Worm (Caenorhabditis elegans): ENCODE results near the gene K10D6.4.

Gene K10D6.4

DNA sequence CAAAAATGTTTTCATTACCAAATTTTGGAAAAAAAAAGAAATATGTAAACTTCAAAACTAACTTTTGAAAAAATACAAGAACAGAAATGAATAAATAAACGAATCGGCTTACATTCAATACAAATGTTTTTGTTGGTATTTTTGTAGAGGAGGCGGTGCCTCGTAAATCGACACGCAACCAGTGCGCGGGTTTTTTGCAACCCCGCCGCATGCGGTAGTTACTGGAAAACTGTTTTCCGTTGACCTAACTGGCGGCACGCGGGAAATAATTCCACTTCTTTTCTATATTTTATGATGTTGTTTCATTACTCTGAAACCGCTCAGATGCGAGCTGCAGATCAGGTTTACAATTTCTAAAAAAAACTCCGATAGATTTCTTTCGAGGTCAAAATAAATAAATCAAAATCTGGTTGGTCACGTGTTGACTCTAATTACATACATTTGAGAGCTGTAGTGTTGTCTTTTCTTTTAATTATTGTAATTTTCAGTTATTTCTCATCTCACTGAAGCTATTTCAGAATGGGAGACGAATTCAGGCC lies 37.5 kb downstream of the K10D6.4 start, which contains the start of the genes dvc-1 and ima-1 (continued):
- TF ChIP-seq sup-37 (GFP tag; optimal IDR thresholded peaks at IDR 0.05) (no peak), unc-130 (tag; optimal IDR thresholded peaks at IDR 0.05) (peak; percentile 18), nhr-47 (tag; optimal IDR thresholded peaks at IDR 0.05) (peak; percentile 72), sptf-1 (tag; optimal IDR thresholded peaks at IDR 0.05) (no peak), elt-2 (tag; optimal IDR thresholded peaks at IDR 0.05) (peak; percentile 41), lin-35 (GFP tag; optimal IDR thresholded peaks at IDR 0.05) (peak; percentile 60 to 65), nhr-19 (GFP tag; conservative IDR thresholded peaks at IDR 0.05) (peak; percentile 73), lin-14 (GFP tag; optimal IDR thresholded peaks at IDR 0.05) (peak; percentile 64), efl-1 (optimal IDR thresholded peaks at IDR 0.05) (peak; percentile 67 to 69), efl-1 (GFP tag; optimal IDR thresholded peaks at IDR 0.05 in 1 of 2) (peak; percentile 56 to 97), nhr-71 (tag; optimal IDR thresholded peaks at IDR 0.05) (peak; percentile 77), unc-30 (tag; optimal IDR thresholded peaks at IDR 0.05) (no peak), ceh-8 (GFP tag; optimal IDR thresholded peaks at IDR 0.05) (no peak), unc-86 (tag; optimal IDR thresholded peaks at IDR 0.05) (no peak), hlh-4 (tag; optimal IDR thresholded peaks at IDR 0.05) (no peak), aha-1 (tag; optimal IDR thresholded peaks at IDR 0.05) (no peak), swsn-7 (tag; optimal IDR thresholded peaks at IDR 0.05) (peak; percentile 71), nhr-76 (tag; optimal IDR thresholded peaks at IDR 0.05) (peak; percentile 24), snu-23 (GFP tag; optimal IDR thresholded peaks at IDR 0.05) (peak; percentile 79), rnt-1 (tag; optimal IDR thresholded peaks at IDR 0.05) (peak; percentile 86), C04F5.9 (tag; optimal IDR thresholded peaks at IDR 0.05) (no peak), zag-1 (tag; optimal IDR thresholded peaks at IDR 0.05) (no peak), hpl-2 (GFP tag; optimal IDR thresholded peaks at IDR 0.05) (peak; percentile 25), ces-1 (GFP tag; optimal IDR thresholded peaks at IDR 0.05) (no peak), blmp-1 (tag; optimal IDR thresholded peaks at IDR 0.05) (peak; percentile 44), ama-1 (optimal IDR thresholded peaks at IDR 0.05) (no peak), ceh-88 (GFP tag; IDR thresholded peaks at IDR 0.05) (peak; percentile 53; the same call in 1 of the 2 replicates), aly-2 (tag; optimal IDR thresholded peaks at IDR 0.05) (no peak), nhr-84 (tag; optimal IDR thresholded peaks at IDR 0.05) (no peak), ceh-90 (tag; optimal IDR thresholded peaks at IDR 0.05) (no peak), fkh-10 (GFP tag; optimal IDR thresholded peaks at IDR 0.05) (peak; percentile 13), pax-3 (tag; optimal IDR thresholded peaks at IDR 0.05) (peak; percentile 7), alr-1 (tag; optimal IDR thresholded peaks at IDR 0.05; ENCODE audit: borderline replicate concordance) (no peak), nhr-11 (tag; optimal IDR thresholded peaks at IDR 0.05) (no peak), fkh-8 (tag; optimal IDR thresholded peaks at IDR 0.05) (no peak), lin-15B (tag; optimal IDR thresholded peaks at IDR 0.05) (no peak), grh-1 (GFP tag; IDR thresholded peaks at IDR 0.05) (peak; percentile 51; the same call in 1 of the 2 replicates), dpl-1 (GFP tag; optimal IDR thresholded peaks at IDR 0.05) (peak; percentile 36 to 68 (median 62)), Y116A8C.19 (tag; optimal IDR thresholded peaks at IDR 0.05; ENCODE audit: borderline replicate concordance) (no peak), isw-1 (GFP tag; IDR thresholded peaks at IDR 0.05) (peak; percentile 56), lin-39 (tag; optimal IDR thresholded peaks at IDR 0.05) (peak; percentile 42), C16A3.4 (tag; optimal IDR thresholded peaks at IDR 0.05) (peak; percentile 83), ztf-4 (tag; optimal IDR thresholded peaks at IDR 0.05) (no peak), nhr-90 (tag; optimal IDR thresholded peaks at IDR 0.05; ENCODE audit: poor library complexity) (peak; percentile 74), xbp-1 (tag; optimal IDR thresholded peaks at IDR 0.05) (peak; percentile 61), vab-15 (tag; optimal IDR thresholded peaks at IDR 0.05) (no peak)

Data from whole organism, L1 larva.